Worm (Caenorhabditis elegans) whole organism, midembryonic: ENCODE measurements around the gene Y69A2AR.16.

ENCODE experiments used
- T22C8.4 ChIP-seq: fragments of 200-800 bp; sonication (Bioruptor generic); IDR thresholded peaks from 2 replicates; pipeline ENCODE4 v1.3.6; 2022; ENCODE audit warnings: missing genetic modification characterization, missing compliant biosample characterization
- cog-1 ChIP-seq: sonication (generic microtip); optimal IDR thresholded peaks from 2 replicates; lab custom pipeline; 2016; ENCODE audit warnings: missing genetic modification characterization, missing compliant biosample characterization
- flt-1 ChIP-seq: fragments of 200-800 bp; sonication (Bioruptor generic); IDR thresholded peaks from 2 replicates; pipeline ENCODE4 v1.3.6; 2022; ENCODE audit warnings: missing genetic modification characterization, missing compliant biosample characterization
- klf-2 ChIP-seq: fragments of 200-800 bp; sonication (Bioruptor generic); conservative IDR thresholded peaks from 2 replicates; pipeline ENCODE4 v1.3.6; 2022; ENCODE audit warnings: missing genetic modification reagents, missing genetic modification characterization, missing compliant biosample characterization
- med-1 ChIP-seq: sonication (generic microtip); optimal IDR thresholded peaks from 2 replicates; lab custom pipeline; 2017; ENCODE audit warnings: missing genetic modification characterization, mild to moderate bottlenecking, missing compliant biosample characterization, antibody characterized with exemption, missing genetic modification reagents; ENCODE audit not compliant: insufficient read depth
- ref-1 ChIP-seq: fragments of 200-800 bp; sonication (Bioruptor generic); conservative IDR thresholded peaks from 2 replicates; pipeline ENCODE4 v1.3.6; 2022; ENCODE audit warnings: missing genetic modification reagents, missing genetic modification characterization, missing compliant biosample characterization
- tab-1 ChIP-seq: fragments of 200-800 bp; sonication (Bioruptor generic); IDR thresholded peaks from 2 replicates; pipeline ENCODE4 v1.3.6; 2022; ENCODE audit warnings: missing genetic modification characterization, missing compliant biosample characterization
- ztf-23 ChIP-seq: fragments of 200-800 bp; sonication (Bioruptor generic); IDR thresholded peaks from 2 replicates; pipeline ENCODE4 v1.3.6; 2022; ENCODE audit warnings: missing genetic modification reagents, missing genetic modification characterization, missing compliant biosample characterization
- ztf-29 ChIP-seq: fragments of 200-800 bp; sonication (Bioruptor generic); IDR thresholded peaks from 2 replicates; pipeline ENCODE4 v1.3.6; 2022; ENCODE audit warnings: missing genetic modification reagents, missing genetic modification characterization, missing compliant biosample characterization

Gene Y69A2AR.16

ce11 chrIV:2497615-2498183 is at the start of gene Y69A2AR.16:
TSS of gene Y69A2AR.16 (plus strand) at chrIV:2497803.
- TF ChIP-seq med-1 (GFP tag; lab: Kevin White, UChicago) (no peak), ref-1 (GFP tag; lab: Robert Waterston, UW) (no peak), ztf-29 (GFP tag; lab: Robert Waterston, UW) (no peak)

ce11 chrIV:2451233-2451632 is 46.4 kb upstream of the Y69A2AR.16 start, which contains the start of gene C45G7.13:
TSS of gene C45G7.13 (minus strand) at chrIV:2451333.
- TF ChIP-seq ztf-29 (GFP tag; lab: Robert Waterston, UW) (no peak), tab-1 (GFP tag; lab: Robert Waterston, UW) (no peak), T22C8.4 (GFP tag; lab: Robert Waterston, UW) (no peak), ref-1 (GFP tag; lab: Robert Waterston, UW) (no peak), cog-1 (tag; lab: Kevin White, UChicago) (no peak), ztf-23 (no peak), klf-2 (GFP tag; lab: Robert Waterston, UW) (no peak), flt-1 (no peak), med-1 (GFP tag; lab: Kevin White, UChicago) (no peak)

- TF ChIP-seq flt-1, result no peak
- no peak for TF ChIP-seq med-1 (GFP tag; lab: Kevin White, UChicago)
- TF ChIP-seq klf-2 (GFP tag; lab: Robert Waterston, UW), result no peak
- TF ChIP-seq tab-1 (GFP tag; lab: Robert Waterston, UW), result no peak
- TF ChIP-seq cog-1 (tag; lab: Kevin White, UChicago), result no peak
- TF ChIP-seq T22C8.4 (GFP tag; lab: Robert Waterston, UW), result no peak
- no peak for TF ChIP-seq ref-1 (GFP tag; lab: Robert Waterston, UW)
- no peak for TF ChIP-seq ztf-29 (GFP tag; lab: Robert Waterston, UW)
- no peak for TF ChIP-seq ztf-23
Measured at ce11 chrIV:2451655-2452054, 45.9 kb upstream of the Y69A2AR.16 start.

- TF ChIP-seq med-1 (GFP tag; lab: Kevin White, UChicago), result no peak
- no peak for TF ChIP-seq ztf-23
- no peak for TF ChIP-seq ref-1 (GFP tag; lab: Robert Waterston, UW)
- TF ChIP-seq tab-1 (GFP tag; lab: Robert Waterston, UW), result no peak
- TF ChIP-seq ztf-29 (GFP tag; lab: Robert Waterston, UW), result no peak
- no peak for TF ChIP-seq flt-1
- TF ChIP-seq klf-2 (GFP tag; lab: Robert Waterston, UW), result no peak
Measured at ce11 chrIV:2455128-2455527, 42.5 kb upstream of the Y69A2AR.16 start.

- no peak for TF ChIP-seq ztf-23
Measured at ce11 chrIV:2461396-2461795, 36.2 kb upstream of the Y69A2AR.16 start.

ce11 chrIV:2463311-2463710 is 34.3 kb upstream of the Y69A2AR.16 start, which contains the start of gene cdh-10:
TSS of gene cdh-10 (minus strand) at chrIV:2463369.
- TF ChIP-seq cog-1 (tag; lab: Kevin White, UChicago) (no peak), T22C8.4 (GFP tag; lab: Robert Waterston, UW) (no peak), med-1 (GFP tag; lab: Kevin White, UChicago) (no peak)

ce11 chrIV:2464156-2464555 is 33.4 kb upstream of the Y69A2AR.16 start, which contains the start of gene ilys-3:
TSS of gene ilys-3 (plus strand) at chrIV:2464456.
- TF ChIP-seq T22C8.4 (GFP tag; lab: Robert Waterston, UW), result no peak
- TF ChIP-seq med-1 (GFP tag; lab: Kevin White, UChicago), result no peak
- TF ChIP-seq ztf-29 (GFP tag; lab: Robert Waterston, UW), result no peak
- no peak for TF ChIP-seq klf-2 (GFP tag; lab: Robert Waterston, UW)
- no peak for TF ChIP-seq flt-1
- no peak for TF ChIP-seq tab-1 (GFP tag; lab: Robert Waterston, UW)
- TF ChIP-seq ref-1 (GFP tag; lab: Robert Waterston, UW), result no peak

ce11 chrIV:2466249-2466648 is 31.4 kb upstream of the Y69A2AR.16 start:
- no peak for TF ChIP-seq ztf-29 (GFP tag; lab: Robert Waterston, UW)
- no peak for TF ChIP-seq cog-1 (tag; lab: Kevin White, UChicago)
- TF ChIP-seq ztf-23, result no peak
- no peak for TF ChIP-seq T22C8.4 (GFP tag; lab: Robert Waterston, UW)
- TF ChIP-seq tab-1 (GFP tag; lab: Robert Waterston, UW), result no peak
- TF ChIP-seq med-1 (GFP tag; lab: Kevin White, UChicago), result no peak
- no peak for TF ChIP-seq flt-1
- TF ChIP-seq klf-2 (GFP tag; lab: Robert Waterston, UW), result no peak
- no peak for TF ChIP-seq ref-1 (GFP tag; lab: Robert Waterston, UW)

- TF ChIP-seq ztf-23 (no peak), ref-1 (GFP tag; lab: Robert Waterston, UW) (no peak), ztf-29 (GFP tag; lab: Robert Waterston, UW) (no peak), T22C8.4 (GFP tag; lab: Robert Waterston, UW) (no peak), tab-1 (GFP tag; lab: Robert Waterston, UW) (no peak), klf-2 (GFP tag; lab: Robert Waterston, UW) (no peak), cog-1 (tag; lab: Kevin White, UChicago) (no peak), med-1 (GFP tag; lab: Kevin White, UChicago) (no peak), flt-1 (no peak)
Measured at ce11 chrIV:2467378-2467777, 30.2 kb upstream of the Y69A2AR.16 start, which contains the start of gene ilys-2. TSS of gene ilys-2 (plus strand) at chrIV:2467678.

- TF ChIP-seq klf-2 (GFP tag; lab: Robert Waterston, UW), result no peak
- TF ChIP-seq tab-1 (GFP tag; lab: Robert Waterston, UW), result no peak
- TF ChIP-seq T22C8.4 (GFP tag; lab: Robert Waterston, UW), result no peak
- TF ChIP-seq flt-1, result no peak
- TF ChIP-seq cog-1 (tag; lab: Kevin White, UChicago), result no peak
- no peak for TF ChIP-seq ztf-23
- TF ChIP-seq ref-1 (GFP tag; lab: Robert Waterston, UW), result no peak
- TF ChIP-seq ztf-29 (GFP tag; lab: Robert Waterston, UW), result no peak
- TF ChIP-seq med-1 (GFP tag; lab: Kevin White, UChicago), result no peak
Measured at ce11 chrIV:2470114-2470513, 27.5 kb upstream of the Y69A2AR.16 start, which contains the start of gene ilys-1. TSS of gene ilys-1 (plus strand) at chrIV:2470414.
